Fruit fly (Drosophila melanogaster): Measurements from ENCODE around the gene CG3719.

Gene CG3719

dm6 chrX:1399056-1400003, 19.1 kb upstream of the CG3719 start (continued):
- TF ChIP-seq CG9876 (GFP tag; optimal IDR thresholded peaks at IDR 0.05) (no peak), CG2129 (GFP tag; IDR thresholded peaks at IDR 0.05; ENCODE audit: partially characterized antibody) (no peak), CG4730 (GFP tag; IDR thresholded peaks at IDR 0.05) (no peak), Abd-B (GFP tag; optimal IDR thresholded peaks at IDR 0.05) (no peak), CG32772 (GFP tag; IDR thresholded peaks at IDR 0.05) (no peak), Max (GFP tag; optimal IDR thresholded peaks at IDR 0.05) (no peak), Dbx (GFP tag; IDR thresholded peaks at IDR 0.05) (no peak), cad (GFP tag; optimal IDR thresholded peaks at IDR 0.05) (no peak), D19B (GFP tag; optimal IDR thresholded peaks at IDR 0.05) (no peak), ERR (GFP tag; optimal IDR thresholded peaks at IDR 0.05) (no peak), CG10565 (GFP tag; optimal IDR thresholded peaks at IDR 0.05) (no peak), unpg (GFP tag; optimal IDR thresholded peaks at IDR 0.05) (no peak), CG6683 (GFP tag; optimal IDR thresholded peaks at IDR 0.05) (no peak), cato (GFP tag; optimal IDR thresholded peaks at IDR 0.05; ENCODE audit: borderline replicate concordance) (no peak), esg (GFP tag; conservative IDR thresholded peaks at IDR 0.05) (no peak), Gug (GFP tag; IDR thresholded peaks at IDR 0.05) (no peak), Dip2 (GFP tag; IDR thresholded peaks at IDR 0.05) (no peak), vnd (GFP tag; IDR thresholded peaks at IDR 0.05; ENCODE audit: partially characterized antibody) (0 out of 3 replicates have a peak, but pooled peaks have one; percentile 18), HLHmδ (GFP tag; optimal IDR thresholded peaks at IDR 0.05) (no peak), CG10267 (tag; optimal IDR thresholded peaks at IDR 0.05) (no peak), trem (tag; optimal IDR thresholded peaks at IDR 0.05) (no peak), CG6654 (GFP tag; optimal IDR thresholded peaks at IDR 0.05) (no peak), pzg (GFP tag; optimal IDR thresholded peaks at IDR 0.05) (peak; percentile 58), tna (GFP tag; IDR thresholded peaks at IDR 0.05; ENCODE audit: partially characterized antibody) (no peak), CG15696 (tag; optimal IDR thresholded peaks at IDR 0.05) (no peak), rib (GFP tag; IDR thresholded peaks at IDR 0.05) (peak; percentile 50; the same call in 1 of the 2 replicates), bab2 (GFP tag; optimal IDR thresholded peaks at IDR 0.05) (no peak), sr (GFP tag; IDR thresholded peaks at IDR 0.05) (peak; percentile 77), Atf-2 (GFP tag; optimal IDR thresholded peaks at IDR 0.05) (no peak), Bgb (GFP tag; IDR thresholded peaks at IDR 0.05; ENCODE audit: partially characterized antibody) (peak; percentile 59), crp (GFP tag; optimal IDR thresholded peaks at IDR 0.05) (no peak), CG2202 (tag; optimal IDR thresholded peaks at IDR 0.05) (no peak), Hr51 (GFP tag; optimal IDR thresholded peaks at IDR 0.05) (peak in 1 of 2 experiments; percentile 1), CG17612 (GFP tag; IDR thresholded peaks at IDR 0.05) (no peak), chinmo (GFP tag; IDR thresholded peaks at IDR 0.05; ENCODE audit: partially characterized antibody) (peak; percentile 79; the same call in 3 of the 4 replicates), Taf1 (GFP tag; IDR thresholded peaks at IDR 0.05) (no peak), stc (GFP tag; IDR thresholded peaks at IDR 0.05) (no peak), twi (tag; optimal IDR thresholded peaks at IDR 0.05) (peak; percentile 7), CG6813 (GFP tag; optimal IDR thresholded peaks at IDR 0.05) (no peak), repo (GFP tag; optimal IDR thresholded peaks at IDR 0.05) (no peak), HmgZ (tag; optimal IDR thresholded peaks at IDR 0.05) (peak; percentile 71), vvl (GFP tag; IDR thresholded peaks at IDR 0.05) (peak; percentile 19; the same call in 1 of the 2 replicates), Poxn (GFP tag; IDR thresholded peaks at IDR 0.05) (no peak), dysf (GFP tag; IDR thresholded peaks at IDR 0.05) (0 out of 3 replicates have a peak, but pooled peaks have one; percentile 26), dimm (GFP tag; IDR thresholded peaks at IDR 0.05) (no peak), lmd (GFP tag; IDR thresholded peaks at IDR 0.05) (no peak), Trl (optimal IDR thresholded peaks at IDR 0.05) (peak; percentile 24 to 69), Trl (GFP tag; optimal IDR thresholded peaks at IDR 0.05) (no peak), ems (GFP tag; optimal IDR thresholded peaks at IDR 0.05) (no peak)

All from whole organism, embryonic.